Worm (Caenorhabditis elegans) whole organism, late embryonic: ENCODE results near the gene F35E12.10.

ENCODE experiments used
- C08G9.2 ChIP-seq: sonication (generic microtip); optimal IDR thresholded peaks from 2 replicates; lab custom pipeline; 2016; ENCODE audit warnings: mild to moderate bottlenecking, missing genetic modification characterization, moderate library complexity, missing compliant biosample characterization
- F13H6.1 ChIP-seq: sonication (generic microtip); optimal IDR thresholded peaks from 2 replicates; lab custom pipeline; 2016; ENCODE audit warnings: missing genetic modification characterization, missing compliant biosample characterization
- K02D7.2 ChIP-seq: sonication (generic microtip); optimal IDR thresholded peaks from 2 replicates; lab custom pipeline; 2017; ENCODE audit warnings: mild to moderate bottlenecking, missing genetic modification characterization, missing compliant biosample characterization
- K09A11.1 ChIP-seq: sonication (generic microtip); optimal IDR thresholded peaks from 2 replicates; lab custom pipeline; 2017; ENCODE audit warnings: antibody characterized with exemption, mild to moderate bottlenecking, missing genetic modification characterization, missing compliant biosample characterization; ENCODE audit not compliant: insufficient read depth
- T23F11.4 ChIP-seq: fragments of 200-800 bp; sonication (Bioruptor generic); optimal IDR thresholded peaks from 2 replicates; lab custom pipeline; 2018; ENCODE audit warnings: mild to moderate bottlenecking, missing genetic modification characterization, missing compliant biosample characterization
- Y22D7AL.16 ChIP-seq: sonication (generic microtip); optimal IDR thresholded peaks from 2 replicates; lab custom pipeline; 2016; ENCODE audit warnings: missing genetic modification characterization, missing compliant biosample characterization
- ahr-1 ChIP-seq: sonication (generic microtip); optimal IDR thresholded peaks from 2 replicates; lab custom pipeline; 2016; ENCODE audit warnings: missing genetic modification characterization, missing compliant biosample characterization
- ama-1 ChIP-seq: fragments of 150-350 bp; optimal IDR thresholded peaks from 2 replicates; lab custom pipeline; 2014
- ceh-14 ChIP-seq: sonication (generic microtip); optimal IDR thresholded peaks from 2 replicates; lab custom pipeline; 2016; ENCODE audit warnings: missing genotype, missing genetic modification characterization, missing compliant biosample characterization
- ceh-18 ChIP-seq: sonication (generic microtip); optimal IDR thresholded peaks from 2 replicates; lab custom pipeline; 2016; ENCODE audit warnings: missing genetic modification characterization, missing compliant biosample characterization
- ceh-2 ChIP-seq: sonication (generic microtip); optimal IDR thresholded peaks from 2 replicates; lab custom pipeline; 2016; ENCODE audit warnings: missing genotype, missing genetic modification characterization, missing compliant biosample characterization
- ceh-30 ChIP-seq: fragments of 150-350 bp; optimal IDR thresholded peaks from 2 replicates; lab custom pipeline; 2014; ENCODE audit warnings: missing biosample characterization, missing genetic modification characterization
- ceh-31 ChIP-seq: sonication (generic microtip); optimal IDR thresholded peaks from 2 replicates; lab custom pipeline; 2016; ENCODE audit warnings: missing genetic modification characterization, missing compliant biosample characterization
- ceh-34 ChIP-seq: sonication (generic microtip); optimal IDR thresholded peaks from 2 replicates; lab custom pipeline; 2016; ENCODE audit warnings: mild to moderate bottlenecking, missing genetic modification characterization, missing compliant biosample characterization
- ceh-45 ChIP-seq: fragments of 200-800 bp; sonication (Bioruptor generic); IDR thresholded peaks from 2 replicates; pipeline ENCODE4 v1.3.6; 2022; ENCODE audit warnings: missing genetic modification reagents, missing genetic modification characterization, missing compliant biosample characterization
- che-1 ChIP-seq: sonication (generic microtip); optimal IDR thresholded peaks from 2 replicates; lab custom pipeline; 2016; ENCODE audit warnings: mild to moderate bottlenecking, missing genetic modification characterization, missing compliant biosample characterization
- elt-2 ChIP-seq: sonication (generic microtip); optimal IDR thresholded peaks from 2 replicates; lab custom pipeline; 2016; ENCODE audit warnings: missing genetic modification reagents, missing genetic modification characterization, missing compliant biosample characterization
- elt-4 ChIP-seq: sonication (generic microtip); optimal IDR thresholded peaks from 2 replicates; lab custom pipeline; 2016; ENCODE audit warnings: missing genetic modification characterization, missing compliant biosample characterization
- ets-4 ChIP-seq: sonication (generic microtip); optimal IDR thresholded peaks from 2 replicates; lab custom pipeline; 2016; ENCODE audit warnings: missing genetic modification characterization, missing compliant biosample characterization
- fax-1 ChIP-seq: sonication (generic microtip); optimal IDR thresholded peaks from 2 replicates; lab custom pipeline; 2016; ENCODE audit warnings: missing genotype, missing genetic modification characterization, missing compliant biosample characterization
- fkh-10 ChIP-seq: fragments of 150-350 bp; optimal IDR thresholded peaks from 2 replicates; lab custom pipeline; 2014; ENCODE audit warnings: missing biosample characterization, missing genetic modification reagents, missing genetic modification characterization
- fkh-6 ChIP-seq: sonication (generic microtip); optimal IDR thresholded peaks from 2 replicates; lab custom pipeline; 2016; ENCODE audit warnings: missing genetic modification characterization, missing compliant biosample characterization
- gmeb-2 ChIP-seq: sonication (generic microtip); optimal IDR thresholded peaks from 2 replicates; lab custom pipeline; 2016; ENCODE audit warnings: missing genetic modification characterization, inconsistent platforms, missing compliant biosample characterization
- hlh-13 ChIP-seq: fragments of 200-800 bp; sonication (Bioruptor generic); optimal IDR thresholded peaks from 2 replicates; lab custom pipeline; 2018; ENCODE audit warnings: mild to moderate bottlenecking, missing genetic modification characterization, missing compliant biosample characterization
- hlh-30 ChIP-seq: sonication (generic microtip); optimal IDR thresholded peaks from 2 replicates; lab custom pipeline; 2017; ENCODE audit warnings: antibody characterized with exemption, missing genetic modification characterization, missing compliant biosample characterization; ENCODE audit not compliant: insufficient read depth
- hlh-8 ChIP-seq: sonication (generic microtip); optimal IDR thresholded peaks from 2 replicates; lab custom pipeline; 2016; ENCODE audit warnings: missing genotype, missing genetic modification characterization, missing compliant biosample characterization
- lim-6 ChIP-seq: sonication (generic microtip); optimal IDR thresholded peaks from 2 replicates; lab custom pipeline; 2016; ENCODE audit warnings: missing genetic modification characterization, missing compliant biosample characterization
- lin-11 ChIP-seq: fragments of 200-800 bp; sonication (Bioruptor generic); optimal IDR thresholded peaks from 2 replicates; lab custom pipeline; 2018; ENCODE audit warnings: mild to moderate bottlenecking, missing genetic modification characterization, missing compliant biosample characterization
- nfya-1 ChIP-seq: sonication (generic microtip); optimal IDR thresholded peaks from 2 replicates; lab custom pipeline; 2017; ENCODE audit warnings: missing genetic modification characterization, mild to moderate bottlenecking, missing compliant biosample characterization, antibody characterized with exemption, moderate library complexity
- pag-3 ChIP-seq: sonication (generic microtip); optimal IDR thresholded peaks from 2 replicates; lab custom pipeline; 2016; ENCODE audit warnings: missing compliant biosample characterization, missing genetic modification characterization, borderline replicate concordance
- pat-9 ChIP-seq: fragments of 200-800 bp; sonication (Bioruptor generic); optimal IDR thresholded peaks from 2 replicates; lab custom pipeline; 2018; ENCODE audit warnings: mild to moderate bottlenecking, missing genetic modification characterization, moderate library complexity, missing compliant biosample characterization
- pha-2 ChIP-seq: sonication (generic microtip); optimal IDR thresholded peaks from 2 replicates; lab custom pipeline; 2017; ENCODE audit warnings: mild to moderate bottlenecking, missing genetic modification characterization, missing compliant biosample characterization
- pha-4 ChIP-seq: fragments of 150-350 bp; optimal IDR thresholded peaks from 2 replicates; lab custom pipeline; 2018; ENCODE audit warnings: missing biosample characterization, missing genetic modification reagents, missing genetic modification characterization
- pros-1 ChIP-seq: fragments of 150-350 bp; optimal IDR thresholded peaks from 2 replicates; lab custom pipeline; 2014; ENCODE audit warnings: missing biosample characterization, missing genetic modification reagents, missing genetic modification characterization
- ref-2 ChIP-seq: sonication (generic microtip); optimal IDR thresholded peaks from 2 replicates; lab custom pipeline; 2016; ENCODE audit warnings: missing genetic modification characterization, missing compliant biosample characterization
- sox-2 ChIP-seq: fragments of 200-800 bp; sonication (Bioruptor generic); IDR thresholded peaks from 2 replicates; pipeline ENCODE4 v1.3.6; 2022; ENCODE audit warnings: missing genetic modification reagents, missing genetic modification characterization, missing compliant biosample characterization
- syd-9 ChIP-seq: sonication (generic microtip); optimal IDR thresholded peaks from 2 replicates; lab custom pipeline; 2016; ENCODE audit warnings: mild to moderate bottlenecking, missing genetic modification characterization, moderate library complexity, missing compliant biosample characterization
- ttx-3 ChIP-seq: sonication (generic microtip); optimal IDR thresholded peaks from 2 replicates; lab custom pipeline; 2016; ENCODE audit warnings: missing genetic modification reagents, missing genetic modification characterization, missing compliant biosample characterization
- unc-42 ChIP-seq: sonication (generic microtip); optimal IDR thresholded peaks from 2 replicates; lab custom pipeline; 2016; ENCODE audit warnings: missing genotype, missing genetic modification characterization, missing compliant biosample characterization
- unc-55 ChIP-seq: sonication (generic microtip); optimal IDR thresholded peaks from 2 replicates; lab custom pipeline; 2017; ENCODE audit warnings: missing biosample characterization, missing genetic modification reagents, missing genetic modification characterization
- unc-86 ChIP-seq: sonication (generic microtip); optimal IDR thresholded peaks from 2 replicates; lab custom pipeline; 2016; ENCODE audit warnings: missing genetic modification characterization, missing compliant biosample characterization
- zip-5 ChIP-seq: sonication (generic microtip); optimal IDR thresholded peaks from 2 replicates; lab custom pipeline; 2016; ENCODE audit warnings: missing genetic modification characterization, missing compliant biosample characterization
- ztf-16 ChIP-seq: sonication (generic microtip); optimal IDR thresholded peaks from 2 replicates; lab custom pipeline; 2017; ENCODE audit warnings: missing genetic modification characterization, missing compliant biosample characterization

Gene F35E12.10

DNA sequence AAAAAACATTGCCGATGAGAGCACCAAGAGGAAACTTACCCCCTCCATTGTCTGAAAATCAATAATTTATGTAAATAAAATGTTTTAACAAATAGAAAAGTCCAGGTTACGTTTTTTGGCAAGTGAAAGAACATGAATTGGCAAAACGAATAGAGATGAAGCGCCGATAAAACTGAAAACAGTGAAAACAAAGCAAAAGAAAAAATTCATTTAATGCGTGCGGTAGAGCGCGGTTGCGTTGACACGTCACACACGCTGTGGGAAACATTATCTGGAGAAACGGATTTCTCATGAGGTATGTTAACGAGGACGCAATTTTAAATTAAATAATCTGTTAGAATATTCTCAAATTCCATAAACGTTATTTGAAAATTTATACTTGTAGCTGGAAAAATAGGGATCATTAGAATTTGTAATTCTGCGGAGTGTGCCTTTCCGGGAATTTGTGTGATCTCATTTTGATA, 33.3 kb downstream of the F35E12.10 start, which contains the start of gene zipt-9 (continued):
- TF ChIP-seq elt-4: no peak
- peak; percentile 41 for TF ChIP-seq pha-2 (tag; lab: Kevin White, UChicago)
- TF ChIP-seq ceh-2 (tag; lab: Kevin White, UChicago): peak; percentile 94
- peak; percentile 5 for TF ChIP-seq ttx-3 (tag; lab: Kevin White, UChicago)
- TF ChIP-seq gmeb-2: no peak
- no peak for TF ChIP-seq Y22D7AL.16
- TF ChIP-seq zip-5 (tag; lab: Kevin White, UChicago): peak; percentile 91
- peak; percentile 43 for TF ChIP-seq nfya-1 (tag; lab: Kevin White, UChicago)
- TF ChIP-seq ets-4 (tag; lab: Kevin White, UChicago): peak; percentile 95
- no peak for TF ChIP-seq pat-9 (tag; lab: Kevin White, UChicago)
- no peak for TF ChIP-seq K09A11.1 (tag; lab: Kevin White, UChicago)
- no peak for TF ChIP-seq unc-55
- TF ChIP-seq hlh-8 (tag; lab: Kevin White, UChicago): peak; percentile 90
- TF ChIP-seq ama-1: no peak
- no peak for TF ChIP-seq pha-4 (tag; lab: Kevin White, UChicago)
- TF ChIP-seq C08G9.2 (tag; lab: Kevin White, UChicago): peak; percentile 95
- peak; percentile 89 for TF ChIP-seq ceh-34 (tag; lab: Kevin White, UChicago)
- no peak for TF ChIP-seq ceh-30
- TF ChIP-seq ceh-31 (tag; lab: Kevin White, UChicago): peak; percentile 99
- no peak for TF ChIP-seq sox-2 (GFP tag; lab: Robert Waterston, UW)
- TF ChIP-seq ceh-18 (tag; lab: Kevin White, UChicago): peak; percentile 76
- peak; percentile 12 for TF ChIP-seq T23F11.4 (GFP tag; lab: Kevin White, UChicago)
- no peak for TF ChIP-seq hlh-13
- TF ChIP-seq ztf-16: peak; percentile 62
- peak; percentile 68 for TF ChIP-seq unc-86 (tag; lab: Kevin White, UChicago)
- peak; percentile 87 for TF ChIP-seq lim-6 (tag; lab: Kevin White, UChicago)
- TF ChIP-seq ceh-45 (GFP tag; lab: Robert Waterston, UW): no peak
- TF ChIP-seq ref-2 (tag; lab: Kevin White, UChicago): peak; percentile 96
- TF ChIP-seq fkh-6 (tag; lab: Kevin White, UChicago): peak; percentile 72
- TF ChIP-seq syd-9: peak; percentile 39
- TF ChIP-seq pag-3: peak; percentile 61
- TF ChIP-seq lin-11: no peak
- no peak for TF ChIP-seq K02D7.2
- no peak for TF ChIP-seq pros-1
- TF ChIP-seq fax-1: peak; percentile 90
- peak; percentile 38 for TF ChIP-seq che-1
- peak; percentile 87 for TF ChIP-seq F13H6.1 (tag; lab: Kevin White, UChicago)
- TF ChIP-seq hlh-30 (tag; lab: Kevin White, UChicago): no peak
- peak; percentile 96 for TF ChIP-seq ceh-14 (tag; lab: Kevin White, UChicago)
- peak; percentile 79 for TF ChIP-seq ahr-1

DNA sequence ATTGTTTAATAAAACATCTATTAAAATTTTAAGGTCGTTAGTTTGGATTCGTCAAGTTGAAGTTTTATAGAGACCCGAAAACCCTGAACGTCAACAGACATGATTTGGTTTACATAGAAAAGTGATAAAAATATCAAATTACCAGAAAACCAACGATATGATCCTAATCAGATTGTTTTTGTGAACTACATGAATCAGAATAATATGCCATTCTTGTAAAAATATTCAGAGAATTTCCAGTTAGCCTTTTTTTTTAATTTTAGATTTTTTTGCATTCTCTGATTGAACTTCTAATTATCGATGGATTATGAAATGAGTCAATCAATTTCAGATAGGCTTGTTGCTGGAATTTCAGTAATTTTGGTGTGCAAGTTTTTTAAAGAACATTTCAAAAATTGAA, 37.5 kb downstream of the F35E12.10 start, which contains the start of gene srx-96:
TSS of gene srx-96 (plus strand) at position 301 of the 400 bp plus-strand sequence.
- TF ChIP-seq zip-5 (tag; lab: Kevin White, UChicago) (no peak), unc-55 (no peak), fkh-10 (GFP tag; lab: Kevin White, UChicago) (no peak), pros-1 (no peak), C08G9.2 (tag; lab: Kevin White, UChicago) (no peak), hlh-30 (tag; lab: Kevin White, UChicago) (no peak)

DNA sequence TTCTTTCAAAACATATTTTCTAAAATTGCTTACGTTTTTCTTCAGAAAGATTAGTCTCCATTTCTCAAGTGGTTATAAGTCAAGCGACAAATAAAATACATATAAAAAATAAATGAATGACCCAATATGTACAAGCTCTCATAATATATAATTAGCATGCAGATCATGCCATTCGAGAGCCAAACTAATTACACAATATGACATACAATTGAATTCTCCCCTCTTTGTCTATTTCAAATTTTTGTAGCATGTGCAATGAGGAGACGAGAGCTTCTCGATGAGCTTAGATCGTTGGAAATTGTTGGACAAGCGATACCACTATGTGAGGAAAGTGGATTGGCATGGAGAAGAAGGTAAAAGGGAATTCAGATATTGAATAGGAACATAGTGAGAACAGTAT, 41.3 kb downstream of the F35E12.10 start, which contains the start of gene hlh-34:
TSS of gene hlh-34 (minus strand) at position 101 of the 400 bp plus-strand sequence.
- TF ChIP-seq elt-2 (no peak), unc-42 (tag; lab: Kevin White, UChicago) (peak; percentile 3)
